Worm (Caenorhabditis elegans): ENCODE data around the gene F28H7.3.

F28H7.3 gene

ce11 chrV:10702910-10703309 lies 47.7 kb downstream of the F28H7.3 start:
- no peak for TF ChIP-seq ceh-43 (GFP tag; optimal IDR thresholded peaks at IDR 0.05)

- TF ChIP-seq bed-3 (GFP tag; optimal IDR thresholded peaks at IDR 0.05) (no peak), tbx-8 (GFP tag; optimal IDR thresholded peaks at IDR 0.05) (no peak), lin-32 (GFP tag; optimal IDR thresholded peaks at IDR 0.05) (no peak), hlh-1 (tag; optimal IDR thresholded peaks at IDR 0.05) (no peak), sptf-1 (tag; optimal IDR thresholded peaks at IDR 0.05) (no peak), unc-62 (GFP tag; optimal IDR thresholded peaks at IDR 0.05) (no peak), elt-3 (tag; optimal IDR thresholded peaks at IDR 0.05) (no peak), zip-8 (tag; optimal IDR thresholded peaks at IDR 0.05) (no peak), nhr-12 (tag; optimal IDR thresholded peaks at IDR 0.05) (no peak), nhr-28 (tag; optimal IDR thresholded peaks at IDR 0.05) (no peak), ceh-39 (tag; optimal IDR thresholded peaks at IDR 0.05) (no peak), ham-2 (GFP tag; optimal IDR thresholded peaks at IDR 0.05) (no peak), cnd-1 (tag; optimal IDR thresholded peaks at IDR 0.05) (no peak), blmp-1 (tag; optimal IDR thresholded peaks at IDR 0.05) (no peak), elt-1 (tag; optimal IDR thresholded peaks at IDR 0.05; ENCODE audit: borderline replicate concordance, insufficient read depth) (no peak), ceh-43 (GFP tag; optimal IDR thresholded peaks at IDR 0.05) (no peak), drap-1 (GFP tag; optimal IDR thresholded peaks at IDR 0.05) (no peak), ztf-11 (tag; optimal IDR thresholded peaks at IDR 0.05) (no peak), nhr-76 (tag; optimal IDR thresholded peaks at IDR 0.05) (no peak)
Observed at ce11 chrV:10702249-10702648, 48.3 kb downstream of the F28H7.3 start, which contains the start of gene pph-1. Gene pph-1 (plus strand): TSS chrV:10702549.

Data from whole organism, mixed stage, embryonic.